Worm (Caenorhabditis elegans) whole organism, dauer: ENCODE measurements around the gene shk-1.

Source experiments
- unc-62 ChIP-seq: sonication (generic microtip); optimal IDR thresholded peaks from 2 replicates; lab custom pipeline; 2017; ENCODE audit warnings: missing biosample characterization, missing genetic modification reagents, missing genetic modification characterization

The shk-1 gene

ce11 chrII:9787395-9788152, 29.5 kb downstream of the shk-1 start, which contains the start of gene cyp-13A2:
Gene cyp-13A2 (minus strand): TSS chrII:9787629.
- no peak for TF ChIP-seq unc-62 (GFP tag; lab: Kevin White, UChicago)

- TF ChIP-seq unc-62 (GFP tag; lab: Kevin White, UChicago) = no peak
Measured at ce11 chrII:9791185-9791584, 33.2 kb downstream of the shk-1 start.

DNA sequence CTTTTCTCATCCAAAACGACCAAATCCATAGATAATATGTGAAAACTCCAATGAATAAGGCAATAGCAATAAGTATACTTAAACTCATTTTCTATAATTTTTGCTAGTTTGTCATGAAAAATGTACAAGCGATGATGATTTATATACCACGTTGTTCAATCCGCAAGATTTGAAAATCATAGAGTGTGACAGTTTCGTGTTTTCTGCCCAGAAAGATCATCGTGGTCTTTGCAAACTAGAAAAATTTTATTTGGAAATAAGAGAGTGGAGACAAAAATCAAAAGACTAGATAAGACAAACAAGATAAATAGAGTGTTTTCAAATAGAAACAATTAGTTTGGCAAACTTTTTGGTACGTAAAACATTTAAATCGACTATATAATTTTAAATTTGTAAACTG, 35.2 kb downstream of the shk-1 start, which contains the start of gene cyp-13A3:
cyp-13A3 (minus strand) TSS at position 101 of the 400 bp plus-strand sequence.
- no peak for TF ChIP-seq unc-62 (GFP tag; lab: Kevin White, UChicago)

- TF ChIP-seq unc-62 (GFP tag; lab: Kevin White, UChicago) = no peak
Measured at ce11 chrII:9797664-9798063, 39.6 kb downstream of the shk-1 start, which contains the start of gene cyp-13A4. Gene cyp-13A4 (minus strand): TSS chrII:9797740.

- no peak for TF ChIP-seq unc-62 (GFP tag; lab: Kevin White, UChicago)
Measured at ce11 chrII:9800251-9800650, 42.2 kb downstream of the shk-1 start, which contains the start of gene cyp-13A5. Gene cyp-13A5 (minus strand): TSS chrII:9800362.

- no peak for TF ChIP-seq unc-62 (GFP tag; lab: Kevin White, UChicago)
Measured at ce11 chrII:9802642-9803041, 44.6 kb downstream of the shk-1 start, which contains the start of gene cyp-13A6. Gene cyp-13A6 (minus strand): TSS chrII:9802821.

DNA sequence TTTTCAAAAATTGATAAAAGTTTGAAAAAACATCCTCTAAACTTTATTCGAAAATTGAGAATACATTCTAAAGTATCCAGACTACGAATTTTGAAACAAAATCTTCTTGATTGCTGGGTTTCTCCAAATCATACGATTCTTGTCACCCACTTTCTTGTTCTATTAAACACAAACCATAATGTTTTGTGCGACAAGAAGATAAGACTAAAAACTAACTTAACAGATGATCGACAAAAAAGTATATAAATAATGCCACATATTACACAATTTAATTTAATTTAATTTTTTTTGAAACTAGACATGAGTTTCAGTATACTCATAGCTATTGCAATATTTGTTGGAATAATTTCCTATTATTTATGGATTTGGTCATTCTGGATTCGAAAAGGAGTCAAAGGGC, 45.3 kb downstream of the shk-1 start, which contains the start of gene cyp-13A7:
cyp-13A7 (plus strand) TSS at position 301 of the 400 bp plus-strand sequence.
- no peak for TF ChIP-seq unc-62 (GFP tag; lab: Kevin White, UChicago)

ce11 chrII:9807519-9807972, 49.5 kb downstream of the shk-1 start, which contains the start of gene cyp-13A8:
Gene cyp-13A8 (minus strand): TSS chrII:9807569.
- TF ChIP-seq unc-62 (GFP tag; lab: Kevin White, UChicago) = no peak
